Fruit fly (Drosophila melanogaster): Measurements from ENCODE around the gene dia.

DNA sequence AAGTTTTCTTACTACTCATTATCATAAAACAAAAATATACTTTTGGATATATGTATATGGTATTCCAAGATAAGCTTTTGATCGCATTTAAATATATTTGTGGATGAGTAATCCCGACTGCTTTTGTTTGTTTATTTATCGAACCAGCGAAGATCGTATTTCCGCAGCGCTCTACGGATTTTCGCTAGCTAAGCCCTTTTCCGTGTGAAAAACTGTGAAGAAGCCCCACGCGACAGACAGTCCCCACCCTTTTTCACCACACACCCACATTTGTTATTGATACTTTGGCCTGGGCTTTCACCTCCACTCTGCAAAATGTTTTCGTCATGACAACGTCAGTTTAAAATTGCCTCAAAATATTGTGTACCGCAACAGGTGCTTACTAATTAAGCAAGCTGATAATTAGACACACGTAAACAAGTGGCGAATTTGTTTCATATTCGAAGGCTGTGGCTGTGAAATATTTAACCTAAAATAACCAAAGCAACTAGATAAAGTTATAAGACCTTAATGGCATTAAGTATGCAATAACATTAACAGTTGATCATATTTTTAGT lies 35.1 kb downstream of the dia start:
- TF ChIP-seq Eip75B (GFP tag; optimal IDR thresholded peaks at IDR 0.05) (no peak), Blimp-1 (GFP tag; optimal IDR thresholded peaks at IDR 0.05) (no peak)
